Worm (Caenorhabditis elegans) whole organism, late embryonic: ENCODE results near the gene F49E12.7.

ENCODE experiments used
- ceh-31 ChIP-seq: sonication (generic microtip); optimal IDR thresholded peaks from 2 replicates; lab custom pipeline; 2016; ENCODE audit warnings: missing genetic modification characterization, missing compliant biosample characterization
- ceh-9 ChIP-seq: sonication (generic microtip); optimal IDR thresholded peaks from 2 replicates; lab custom pipeline; 2016; ENCODE audit warnings: mild to moderate bottlenecking, missing genetic modification characterization, inconsistent platforms, missing compliant biosample characterization
- dve-1 ChIP-seq: sonication (generic microtip); optimal IDR thresholded peaks from 2 replicates; lab custom pipeline; 2017; ENCODE audit warnings: antibody characterized with exemption, mild to moderate bottlenecking, missing genetic modification characterization, missing compliant biosample characterization
- nhr-232 ChIP-seq: sonication (generic microtip); optimal IDR thresholded peaks from 2 replicates; lab custom pipeline; 2016; ENCODE audit warnings: missing genetic modification characterization, missing compliant biosample characterization
- pros-1 ChIP-seq: fragments of 150-350 bp; optimal IDR thresholded peaks from 2 replicates; lab custom pipeline; 2014; ENCODE audit warnings: missing biosample characterization, missing genetic modification reagents, missing genetic modification characterization
- sox-4 ChIP-seq: sonication (generic microtip); optimal IDR thresholded peaks from 2 replicates; lab custom pipeline; 2017; ENCODE audit warnings: mild to moderate bottlenecking, missing genetic modification characterization, inconsistent platforms, missing compliant biosample characterization
- tbx-2 ChIP-seq: sonication (generic microtip); optimal IDR thresholded peaks from 2 replicates; lab custom pipeline; 2016; ENCODE audit warnings: missing genetic modification characterization, missing compliant biosample characterization
- unc-55 ChIP-seq: sonication (generic microtip); optimal IDR thresholded peaks from 2 replicates; lab custom pipeline; 2017; ENCODE audit warnings: missing biosample characterization, missing genetic modification reagents, missing genetic modification characterization

DNA sequence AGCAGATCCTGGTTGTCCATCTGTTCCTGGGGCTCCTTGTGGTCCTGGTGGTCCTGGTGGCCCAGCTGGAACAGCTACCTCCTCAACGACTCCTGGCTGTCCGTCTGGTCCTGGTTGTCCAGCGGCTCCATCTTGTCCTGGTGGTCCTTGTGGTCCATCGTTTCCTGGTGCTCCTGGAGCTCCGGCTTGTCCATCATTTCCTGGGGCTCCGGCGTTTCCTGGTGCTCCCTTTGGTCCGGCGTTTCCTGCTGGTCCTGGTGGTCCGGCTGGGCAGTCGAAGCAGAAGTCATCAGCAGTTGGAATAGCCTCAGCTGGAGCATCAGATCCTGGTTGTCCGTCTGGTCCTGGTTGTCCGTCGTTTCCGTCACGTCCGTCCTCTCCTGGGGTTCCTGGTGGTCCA, 37.5 kb downstream of the F49E12.7 start:
- TF ChIP-seq unc-55 (GFP tag; lab: Kevin White, UChicago) (no peak), sox-4 (no peak), ceh-31 (tag; lab: Kevin White, UChicago) (no peak), nhr-232 (no peak), ceh-9 (tag; lab: Kevin White, UChicago) (no peak), tbx-2 (no peak), dve-1 (tag; lab: Kevin White, UChicago) (no peak), pros-1 (tag; lab: Kevin White, UChicago) (no peak)
